Worm (Caenorhabditis elegans): ENCODE measurements around the gene ifta-1.

Gene ifta-1

ce11 chrX:5579714-5580265 is 27.2 kb upstream of the ifta-1 start:
- TF ChIP-seq C16A3.4 (tag; optimal IDR thresholded peaks at IDR 0.05): no peak
- TF ChIP-seq C34B4.2 (tag; optimal IDR thresholded peaks at IDR 0.05): no peak
- TF ChIP-seq fkh-4 (tag; optimal IDR thresholded peaks at IDR 0.05; ENCODE audit: borderline replicate concordance): peak; percentile 85
- no peak for TF ChIP-seq pqm-1 (tag; optimal IDR thresholded peaks at IDR 0.05)
- peak; percentile 31 for TF ChIP-seq tbx-2 (tag; optimal IDR thresholded peaks at IDR 0.05)
- peak; percentile 32 for TF ChIP-seq lin-14 (GFP tag; optimal IDR thresholded peaks at IDR 0.05)
- TF ChIP-seq alr-1 (tag; optimal IDR thresholded peaks at IDR 0.05; ENCODE audit: borderline replicate concordance): no peak
- TF ChIP-seq ceh-88 (GFP tag; IDR thresholded peaks at IDR 0.05): no peak
- no peak for TF ChIP-seq F16B12.6 (tag; optimal IDR thresholded peaks at IDR 0.05)
- TF ChIP-seq nhr-28 (tag; optimal IDR thresholded peaks at IDR 0.05): no peak
- peak; percentile 98 for TF ChIP-seq dsc-1 (tag; optimal IDR thresholded peaks at IDR 0.05)

- TF ChIP-seq mab-9 (GFP tag; IDR thresholded peaks at IDR 0.05) (no peak), skn-1 (tag; optimal IDR thresholded peaks at IDR 0.05) (no peak), blmp-1 (tag; optimal IDR thresholded peaks at IDR 0.05) (no peak), pqm-1 (tag; optimal IDR thresholded peaks at IDR 0.05) (no peak), fkh-4 (tag; optimal IDR thresholded peaks at IDR 0.05; ENCODE audit: borderline replicate concordance) (no peak), ets-5 (GFP tag; IDR thresholded peaks at IDR 0.05) (no peak), mdl-1 (tag; optimal IDR thresholded peaks at IDR 0.05) (no peak), ceh-8 (GFP tag; optimal IDR thresholded peaks at IDR 0.05) (no peak), egl-13 (tag; optimal IDR thresholded peaks at IDR 0.05) (no peak), fos-1 (tag; optimal IDR thresholded peaks at IDR 0.05) (no peak), lin-13 (GFP tag; optimal IDR thresholded peaks at IDR 0.05) (no peak), nhr-90 (tag; optimal IDR thresholded peaks at IDR 0.05; ENCODE audit: poor library complexity) (no peak), aha-1 (tag; optimal IDR thresholded peaks at IDR 0.05) (no peak), vab-15 (tag; optimal IDR thresholded peaks at IDR 0.05) (no peak), C16A3.4 (tag; optimal IDR thresholded peaks at IDR 0.05) (no peak), zip-4 (GFP tag; optimal IDR thresholded peaks at IDR 0.05) (no peak)
These were observed 20.1 kb upstream of the ifta-1 start for ce11 chrX:5572638-5573037.

- no peak for TF ChIP-seq mef-2 (tag; optimal IDR thresholded peaks at IDR 0.05)
- no peak for TF ChIP-seq lin-14 (GFP tag; optimal IDR thresholded peaks at IDR 0.05)
- no peak for TF ChIP-seq nhr-77 (tag; optimal IDR thresholded peaks at IDR 0.05)
- TF ChIP-seq ceh-82 (tag; optimal IDR thresholded peaks at IDR 0.05): no peak
- no peak for TF ChIP-seq elt-3 (tag; optimal IDR thresholded peaks at IDR 0.05)
- no peak for TF ChIP-seq unc-98 (GFP tag; IDR thresholded peaks at IDR 0.05)
- TF ChIP-seq ztf-11 (tag; optimal IDR thresholded peaks at IDR 0.05): no peak
- TF ChIP-seq nhr-85 (tag): no peak
- TF ChIP-seq tbx-2 (tag; optimal IDR thresholded peaks at IDR 0.05): no peak
- TF ChIP-seq ama-1 (optimal IDR thresholded peaks at IDR 0.05): no peak
- no peak for TF ChIP-seq unc-30 (tag; optimal IDR thresholded peaks at IDR 0.05)
- no peak for TF ChIP-seq unc-130 (tag; optimal IDR thresholded peaks at IDR 0.05)
- no peak for TF ChIP-seq nhr-71 (tag; optimal IDR thresholded peaks at IDR 0.05)
These were observed 14.9 kb upstream of the ifta-1 start, which contains the start of gene mec-2 for ce11 chrX:5567454-5567853. Gene mec-2, plus strand, starts transcription at chrX:5567754.

- TF ChIP-seq dsc-1 (tag; optimal IDR thresholded peaks at IDR 0.05): peak; percentile 87
- TF ChIP-seq fkh-4 (tag; optimal IDR thresholded peaks at IDR 0.05; ENCODE audit: borderline replicate concordance): peak; percentile 69
- no peak for TF ChIP-seq nhr-19 (GFP tag; conservative IDR thresholded peaks at IDR 0.05)
- TF ChIP-seq efl-1 (optimal IDR thresholded peaks at IDR 0.05): no peak
- peak in 1 of 2 experiments; percentile 4 for TF ChIP-seq efl-1 (GFP tag; optimal IDR thresholded peaks at IDR 0.05 in 1 of 2)
- TF ChIP-seq ets-5 (GFP tag; IDR thresholded peaks at IDR 0.05): no peak
These were observed 12.9 kb upstream of the ifta-1 start for ce11 chrX:5565478-5565877.

Measured in whole organism, L1 larva.